Worm (Caenorhabditis elegans) whole organism, L4 larva: Measurements from ENCODE around the gene C17C3.11.

ENCODE experiments used
- ZK337.2 ChIP-seq: fragments of 200-800 bp; sonication (Bioruptor generic); IDR thresholded peaks from 2 replicates; pipeline ENCODE4 v1.3.6; 2022; ENCODE audit warnings: missing genetic modification reagents, missing genetic modification characterization, missing compliant biosample characterization
- nhr-11 ChIP-seq: fragments of 150-350 bp; optimal IDR thresholded peaks from 2 replicates; lab custom pipeline; 2014; ENCODE audit warnings: missing biosample characterization, missing genetic modification characterization
- nhr-28 ChIP-seq: fragments of 150-350 bp; optimal IDR thresholded peaks from 2 replicates; lab custom pipeline; 2014; ENCODE audit warnings: missing biosample characterization, missing genetic modification characterization
- skn-1 ChIP-seq: fragments of 150-350 bp; optimal IDR thresholded peaks from 2 replicates; lab custom pipeline; 2014; ENCODE audit warnings: missing biosample characterization, missing genetic modification characterization
- snpc-4 ChIP-seq: fragments of 150-350 bp; optimal IDR thresholded peaks from 2 replicates; lab custom pipeline; 2014; ENCODE audit warnings: missing biosample characterization, missing genetic modification characterization
- spr-3 ChIP-seq: fragments of 200-800 bp; sonication (Bioruptor generic); optimal IDR thresholded peaks from 2 replicates; lab custom pipeline; 2018; ENCODE audit warnings: mild to moderate bottlenecking, missing genetic modification characterization, missing compliant biosample characterization
- tra-1 ChIP-seq: fragments of 200-800 bp; sonication (Bioruptor generic); IDR thresholded peaks from 2 replicates; pipeline ENCODE4 v1.3.6; 2022; ENCODE audit warnings: missing genetic modification reagents, missing genetic modification characterization, missing compliant biosample characterization

ce11 chrII:5553531-5553930 lies 15.9 kb downstream of the C17C3.11 start:
- TF ChIP-seq skn-1 (tag; lab: Kevin White, UChicago) (no peak), spr-3 (GFP tag; lab: Kevin White, UChicago) (no peak), snpc-4 (tag; lab: Kevin White, UChicago) (no peak), nhr-28 (tag; lab: Kevin White, UChicago) (peak; percentile 44), nhr-11 (tag; lab: Kevin White, UChicago) (no peak), ZK337.2 (GFP tag; lab: Robert Waterston, UW) (no peak), tra-1 (GFP tag; lab: Robert Waterston, UW) (no peak)
